Worm (Caenorhabditis elegans) whole organism, L2 larva: Measurements from ENCODE around the gene sand-1.

Source experiments
- C34F6.9 ChIP-seq: fragments of 150-350 bp; optimal IDR thresholded peaks from 2 replicates; lab custom pipeline; 2014; ENCODE audit warnings: missing biosample characterization, missing genetic modification characterization
- F13H6.1 ChIP-seq: sonication (generic microtip); optimal IDR thresholded peaks from 2 replicates; lab custom pipeline; 2016; ENCODE audit warnings: missing genetic modification characterization, missing compliant biosample characterization
- ama-1 ChIP-seq: fragments of 150-350 bp; optimal IDR thresholded peaks from 2 replicates; lab custom pipeline; 2018; ENCODE audit warnings: inconsistent platforms
- blmp-1 ChIP-seq: sonication (generic microtip); optimal IDR thresholded peaks from 2 replicates; lab custom pipeline; 2017; ENCODE audit warnings: missing genetic modification characterization, mild to moderate bottlenecking, missing compliant biosample characterization, antibody characterized with exemption, moderate library complexity; ENCODE audit not compliant: insufficient read depth
- ceh-82 ChIP-seq: fragments of 150-350 bp; optimal IDR thresholded peaks from 2 replicates; lab custom pipeline; 2014; ENCODE audit warnings: missing biosample characterization, missing genetic modification characterization
- crh-2 ChIP-seq: sonication (generic microtip); optimal IDR thresholded peaks from 2 replicates; lab custom pipeline; 2017; ENCODE audit warnings: missing biosample characterization, missing genetic modification characterization
- dmd-4 ChIP-seq: sonication (generic microtip); optimal IDR thresholded peaks from 2 replicates; lab custom pipeline; 2017; ENCODE audit warnings: missing biosample characterization, missing genetic modification characterization
- elt-1 ChIP-seq: fragments of 150-350 bp; optimal IDR thresholded peaks from 2 replicates; lab custom pipeline; 2014; ENCODE audit warnings: missing biosample characterization, missing genetic modification characterization
- fos-1 ChIP-seq: fragments of 150-350 bp; optimal IDR thresholded peaks from 2 replicates; lab custom pipeline; 2014; ENCODE audit warnings: missing biosample characterization, missing genetic modification characterization
- lin-11 ChIP-seq: fragments of 150-350 bp; sonication (generic microtip); optimal IDR thresholded peaks from 2 replicates; lab custom pipeline; 2014; ENCODE audit warnings: missing biosample characterization, missing genetic modification characterization, inconsistent platforms, mixed read lengths
- lin-13 ChIP-seq: fragments of 150-350 bp; optimal IDR thresholded peaks from 2 replicates; lab custom pipeline; 2014; ENCODE audit warnings: missing biosample characterization, missing genetic modification reagents, missing genetic modification characterization
- lin-39 ChIP-seq: fragments of 150-350 bp; optimal IDR thresholded peaks from 2 replicates; lab custom pipeline; 2014; ENCODE audit warnings: missing biosample characterization, missing genetic modification reagents, missing genetic modification characterization
- lsy-2 ChIP-seq, 2 experiments: fragments of 150-350 bp in 1 of 2; sonication (generic microtip) in 1 of 2; optimal IDR thresholded peaks; 2 replicates each; lab custom pipeline; 2014 to 2017; ENCODE audit warnings: missing biosample characterization in 2 of 2, missing genetic modification characterization in 2 of 2
- mab-5 ChIP-seq: fragments of 150-350 bp; optimal IDR thresholded peaks from 2 replicates; lab custom pipeline; 2014; ENCODE audit warnings: missing biosample characterization, missing genetic modification characterization
- nhr-12 ChIP-seq: fragments of 150-350 bp; optimal IDR thresholded peaks from 2 replicates; lab custom pipeline; 2014; ENCODE audit warnings: missing biosample characterization, missing genetic modification characterization
- nhr-129 ChIP-seq: fragments of 150-350 bp; optimal IDR thresholded peaks from 2 replicates; lab custom pipeline; 2014; ENCODE audit warnings: missing biosample characterization, missing genetic modification characterization
- nhr-25 ChIP-seq: fragments of 150-350 bp; sonication (generic microtip); optimal IDR thresholded peaks from 3 replicates; lab custom pipeline; 2014; ENCODE audit warnings: missing biosample characterization, missing genetic modification characterization
- nhr-6 ChIP-seq: fragments of 150-350 bp; optimal IDR thresholded peaks from 2 replicates; lab custom pipeline; 2014; ENCODE audit warnings: missing biosample characterization, missing genetic modification characterization
- sma-9 ChIP-seq, 2 experiments: fragments of 150-350 bp in 1 of 2; sonication (generic microtip) in 1 of 2; optimal IDR thresholded peaks; 2 replicates each; lab custom pipeline; 2014 to 2016; ENCODE audit warnings: missing genetic modification characterization in 2 of 2, mild to moderate bottlenecking in 1 of 2, missing biosample characterization in 1 of 2, missing compliant biosample characterization in 1 of 2, missing genetic modification reagents in 1 of 2, moderate library complexity in 1 of 2
- snpc-4 ChIP-seq: fragments of 150-350 bp; optimal IDR thresholded peaks from 2 replicates; lab custom pipeline; 2014; ENCODE audit warnings: missing biosample characterization, missing genetic modification characterization
- unc-55 ChIP-seq: fragments of 150-350 bp; sonication (generic microtip); optimal IDR thresholded peaks from 3 replicates; lab custom pipeline; 2014; ENCODE audit warnings: missing biosample characterization, missing genetic modification reagents, missing genetic modification characterization
- unc-62 ChIP-seq: fragments of 150-350 bp; optimal IDR thresholded peaks from 2 replicates; lab custom pipeline; 2014; ENCODE audit warnings: missing biosample characterization, missing genetic modification reagents, missing genetic modification characterization
- ztf-11 ChIP-seq: sonication (generic microtip); optimal IDR thresholded peaks from 2 replicates; lab custom pipeline; 2017; ENCODE audit warnings: missing biosample characterization, missing genetic modification characterization

sand-1 gene

DNA sequence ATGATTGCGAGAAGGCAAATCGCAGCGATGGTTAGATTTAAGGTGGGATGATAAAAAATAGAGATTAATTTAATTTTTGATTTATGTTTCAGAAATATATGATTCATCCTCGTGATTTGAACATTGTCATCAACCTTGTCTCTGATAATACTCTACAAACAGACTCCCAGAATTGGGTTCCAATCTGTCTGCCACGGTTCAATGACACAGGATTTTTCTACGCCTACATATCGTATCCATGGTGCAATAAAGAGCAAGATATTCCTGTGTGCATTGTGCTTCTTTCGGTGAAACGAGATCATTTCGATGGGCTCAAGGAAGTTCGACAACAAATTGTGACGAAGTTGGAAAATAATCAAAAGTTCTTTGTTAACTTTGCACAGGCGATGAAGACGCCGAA lies 1.2 kb downstream of the sand-1 start:
- TF ChIP-seq mab-5 (no peak), ztf-11 (tag; lab: Kevin White, UChicago) (no peak), ama-1 (lab: Kevin White, UChicago) (no peak)

DNA sequence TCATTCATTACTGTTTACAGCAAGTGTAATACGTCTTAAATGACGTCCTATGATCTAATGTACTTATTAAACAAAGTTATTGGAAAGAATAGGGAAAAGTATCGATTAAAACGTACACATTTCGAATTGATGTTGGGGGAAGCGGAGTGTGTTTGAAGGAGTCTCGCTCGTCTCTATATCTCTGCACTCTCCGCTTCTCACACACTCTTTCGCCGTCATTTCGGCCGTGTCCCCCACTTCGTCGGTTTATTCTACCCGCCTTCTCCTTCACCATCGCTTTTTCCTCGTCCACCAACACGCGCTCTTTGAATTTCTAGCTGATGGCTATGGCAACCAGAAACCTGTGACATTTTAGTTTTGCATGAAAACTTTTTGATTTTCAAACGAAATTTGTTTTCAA lies 2.2 kb downstream of the sand-1 start:
- TF ChIP-seq nhr-129 (tag; lab: Kevin White, UChicago) (peak; percentile 50), elt-1 (tag; lab: Kevin White, UChicago) (no peak), F13H6.1 (tag; lab: Kevin White, UChicago) (peak; percentile 29), lsy-2 (tag; optimal IDR thresholded peaks at IDR 0.05; lab: Kevin White, UChicago) (peak in 1 of 2 experiments; percentile 45), blmp-1 (tag; lab: Kevin White, UChicago) (no peak), C34F6.9 (tag; lab: Kevin White, UChicago) (peak; percentile 63), snpc-4 (tag; lab: Kevin White, UChicago) (peak; percentile 37), nhr-6 (tag; lab: Kevin White, UChicago) (no peak), nhr-25 (tag; lab: Kevin White, UChicago) (peak; percentile 20), unc-55 (GFP tag; lab: Kevin White, UChicago) (peak; percentile 52), crh-2 (tag; lab: Kevin White, UChicago) (peak; percentile 34), sma-9 (GFP tag; optimal IDR thresholded peaks at IDR 0.05; lab: Kevin White, UChicago) (peak; percentile 11), sma-9 (tag; optimal IDR thresholded peaks at IDR 0.05; lab: Kevin White, UChicago) (no peak), lin-13 (GFP tag; lab: Kevin White, UChicago) (no peak)
- TF ChIP-seq, all 48 proteins: peak for 9

DNA sequence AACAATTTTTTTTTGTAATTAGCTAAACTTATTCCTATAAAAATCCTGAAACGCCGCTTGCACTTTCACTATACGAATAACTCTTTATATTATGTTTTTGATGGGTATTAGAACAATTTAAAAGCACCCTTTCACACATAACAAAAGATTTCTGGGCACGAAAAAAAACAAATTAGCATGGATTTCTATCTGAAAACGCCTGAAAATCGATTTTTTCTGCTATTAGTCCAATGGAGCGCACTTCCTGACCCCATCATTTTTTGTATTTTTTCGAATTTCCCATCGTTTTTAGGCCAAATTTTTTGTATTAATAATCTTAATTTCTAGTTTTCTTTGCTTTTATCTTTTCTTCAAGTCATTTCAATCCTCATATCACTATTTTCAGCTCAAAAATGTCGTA lies 2.7 kb downstream of the sand-1 start, which contains the start of gene F41H10.3:
TSS of gene F41H10.3 (plus strand) at position 388 of the 400 bp plus-strand sequence.
- TF ChIP-seq C34F6.9 (tag; lab: Kevin White, UChicago) (peak; percentile 2), nhr-25 (tag; lab: Kevin White, UChicago) (no peak)

DNA sequence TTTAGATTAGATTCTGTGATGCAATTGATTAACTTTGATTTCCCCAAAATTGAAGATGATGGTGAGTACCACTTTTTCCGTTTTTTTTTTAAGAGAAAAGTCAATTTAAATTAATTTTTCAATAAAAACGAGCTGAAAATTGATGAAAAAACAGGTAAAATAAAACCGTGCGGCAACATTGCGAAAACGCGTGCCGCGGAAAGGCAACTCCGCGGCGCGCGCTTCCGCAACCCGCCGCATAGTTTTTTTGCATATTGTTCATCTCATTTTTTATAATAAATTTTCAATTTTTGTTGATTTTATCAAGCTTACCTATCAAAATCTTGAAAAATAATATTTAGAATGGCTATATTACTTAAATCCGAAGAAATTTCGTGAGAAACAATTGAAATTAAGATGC lies 4.2 kb downstream of the sand-1 start:
- TF ChIP-seq unc-55 (GFP tag; lab: Kevin White, UChicago) (peak; percentile 53), dmd-4 (no peak), lsy-2 (tag; optimal IDR thresholded peaks at IDR 0.05; lab: Kevin White, UChicago) (peak in 1 of 2 experiments; percentile 26)
- TF ChIP-seq, all 48 proteins: peak for 2

DNA sequence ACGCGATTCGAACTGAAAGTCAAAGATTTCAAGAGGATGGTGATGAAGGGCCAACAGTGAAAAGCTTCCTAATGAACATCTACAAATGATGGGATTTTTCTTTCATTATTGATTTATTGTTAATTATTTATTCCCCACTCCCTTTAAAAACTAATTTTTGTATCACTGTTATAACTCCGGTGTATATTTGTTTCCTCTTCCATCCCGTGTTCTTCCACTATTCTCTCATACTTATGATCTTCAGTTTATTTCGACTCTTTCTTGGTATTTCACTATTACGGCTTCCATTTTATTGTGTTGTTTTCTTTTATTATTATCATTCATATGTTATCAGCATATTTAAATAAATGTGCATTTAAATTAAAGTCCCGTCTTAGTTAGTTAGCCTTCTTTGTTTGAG lies 7.7 kb downstream of the sand-1 start:
- peak; percentile 2 for TF ChIP-seq fos-1
- no peak for TF ChIP-seq crh-2 (tag; lab: Kevin White, UChicago)
- no peak for TF ChIP-seq F13H6.1 (tag; lab: Kevin White, UChicago)

DNA sequence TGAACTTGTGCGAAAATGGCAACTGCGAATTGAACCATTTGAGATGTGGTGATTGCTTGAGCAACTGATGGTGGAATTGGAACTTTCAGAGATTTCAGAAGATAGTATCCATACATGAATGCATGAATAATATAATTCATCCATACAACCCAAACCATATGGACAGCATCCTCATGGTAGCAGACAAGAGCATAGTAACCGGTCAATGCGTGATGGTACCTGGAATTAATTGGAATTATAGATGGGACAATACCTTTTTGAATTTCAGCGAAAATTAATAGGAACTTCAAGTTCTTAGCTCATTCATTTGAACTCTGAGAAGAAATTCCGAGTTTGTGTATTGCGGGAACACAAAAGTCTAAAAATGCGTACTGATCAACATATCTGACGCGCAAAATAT lies 8.3 kb downstream of the sand-1 start:
- TF ChIP-seq lin-11 (no peak), lin-39 (tag; lab: Kevin White, UChicago) (no peak), blmp-1 (tag; lab: Kevin White, UChicago) (no peak), nhr-12 (tag; lab: Kevin White, UChicago) (no peak), ceh-82 (tag; lab: Kevin White, UChicago) (no peak)

DNA sequence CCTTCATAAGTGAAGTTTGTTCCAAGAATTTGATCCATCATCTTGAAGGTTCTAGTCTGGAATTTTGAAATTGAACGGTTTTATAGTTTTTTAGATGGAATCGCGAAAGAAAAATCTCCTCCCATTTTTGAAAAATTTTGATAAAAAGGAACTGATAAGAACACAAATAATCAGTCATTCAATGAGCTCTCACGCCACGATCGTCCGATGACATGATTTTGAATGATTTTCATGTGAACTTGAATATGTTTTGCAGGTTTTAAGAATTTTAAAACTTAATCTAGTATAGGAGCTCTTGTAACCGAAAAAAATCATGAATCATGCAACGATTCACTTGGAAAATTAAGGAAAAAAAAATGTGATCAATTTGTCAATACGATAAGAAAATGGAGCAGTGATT lies 10.4 kb downstream of the sand-1 start, which contains the start of gene elo-5:
TSS of gene elo-5 (minus strand) at position 56 of the 400 bp plus-strand sequence.
- TF ChIP-seq nhr-6 (tag; lab: Kevin White, UChicago) (no peak), unc-55 (GFP tag; lab: Kevin White, UChicago) (no peak), unc-62 (GFP tag; lab: Kevin White, UChicago) (no peak), lin-39 (tag; lab: Kevin White, UChicago) (no peak), ztf-11 (tag; lab: Kevin White, UChicago) (no peak), blmp-1 (tag; lab: Kevin White, UChicago) (no peak), fos-1 (peak; percentile 76)
- TF ChIP-seq, all 48 proteins: peak for 1

DNA sequence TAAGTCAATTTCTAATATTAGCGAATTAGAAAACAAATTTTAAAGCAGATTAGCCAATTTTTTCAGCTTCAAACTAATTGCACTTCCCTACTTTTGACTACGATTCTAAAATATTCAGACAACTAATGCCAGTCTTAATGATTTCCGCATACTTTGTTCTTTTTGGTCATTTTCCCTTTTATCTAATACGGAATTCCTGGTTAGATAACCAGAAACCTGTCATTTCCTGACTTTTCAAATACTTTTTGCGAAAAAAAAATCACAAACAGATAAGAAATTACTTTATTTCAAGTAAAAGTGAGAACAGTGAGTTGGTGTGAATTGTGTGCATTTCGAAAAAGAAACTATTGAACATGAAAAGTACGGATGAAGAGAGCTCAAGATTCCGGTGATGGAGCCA lies 13.5 kb downstream of the sand-1 start:
- TF ChIP-seq fos-1 (peak; percentile 51), lin-39 (tag; lab: Kevin White, UChicago) (no peak)
